Fruit fly (Drosophila melanogaster) whole organism, embryonic: ENCODE results near the gene Prp39.

Source experiments
- Antp ChIP-seq: fragments of 200-800 bp; sonication (Bioruptor generic); optimal IDR thresholded peaks from 3 replicates; lab custom pipeline; 2016; ENCODE audit warnings: missing biosample characterization, missing genetic modification characterization
- CG30431 ChIP-seq: fragments of 200-800 bp; sonication (Bioruptor generic); optimal IDR thresholded peaks from 2 replicates; lab custom pipeline; 2017; ENCODE audit warnings: missing biosample characterization, missing genetic modification characterization
- CG3847 ChIP-seq: fragments of 200-800 bp; sonication (Bioruptor generic); IDR thresholded peaks from 2 replicates; pipeline ENCODE4 v1.3.6; 2022; ENCODE audit warnings: missing biosample characterization, missing genetic modification characterization
- CG7745 ChIP-seq: fragments of 200-800 bp; sonication (Bioruptor generic); optimal IDR thresholded peaks from 2 replicates; lab custom pipeline; 2018; ENCODE audit warnings: missing biosample characterization, mild to moderate bottlenecking, missing genetic modification characterization, moderate library complexity
- Optix ChIP-seq: fragments of 200-800 bp; sonication (Bioruptor generic); IDR thresholded peaks from 3 replicates; pipeline ENCODE4 v1.3.6; 2022; ENCODE audit warnings: missing biosample characterization, missing genetic modification characterization
- abd-A ChIP-seq: fragments of 200-800 bp; sonication (Bioruptor generic); optimal IDR thresholded peaks from 3 replicates; lab custom pipeline; 2019; ENCODE audit warnings: missing biosample characterization, mild to moderate bottlenecking, missing genetic modification characterization, moderate library complexity
- danr ChIP-seq: fragments of 200-800 bp; sonication (Bioruptor generic); IDR thresholded peaks from 2 replicates; pipeline ENCODE4 v1.3.6; 2022; ENCODE audit warnings: missing biosample characterization, missing genetic modification characterization
- ftz-f1 ChIP-seq: fragments of 200-800 bp; sonication (Bioruptor generic); optimal IDR thresholded peaks from 2 replicates; lab custom pipeline; 2016; ENCODE audit warnings: missing biosample characterization, missing genetic modification characterization
- h ChIP-seq: fragments of >200 bp; optimal IDR thresholded peaks from 2 replicates; lab custom pipeline; 2017
- insv ChIP-seq, 2 experiments: fragments of 200-800 bp; sonication (Bioruptor generic); optimal IDR thresholded peaks; 3 replicates each; lab custom pipeline; 2016 to 2018; ENCODE audit warnings: missing biosample characterization in 2 of 2, missing genetic modification characterization in 2 of 2
- lov ChIP-seq, 2 experiments: fragments of 200-800 bp in 1 of 2; fragments of >200 bp in 1 of 2; sonication (Bioruptor generic) in 1 of 2; IDR thresholded peaks in 1 of 2; optimal IDR thresholded peaks in 1 of 2; 2 replicates in 1 of 2; 3 replicates in 1 of 2; pipeline versions ENCODE4 v1.3.6 to Lab custom; 2017 to 2022; ENCODE audit warnings: missing biosample characterization in 1 of 2, missing genetic modification characterization in 1 of 2

DNA sequence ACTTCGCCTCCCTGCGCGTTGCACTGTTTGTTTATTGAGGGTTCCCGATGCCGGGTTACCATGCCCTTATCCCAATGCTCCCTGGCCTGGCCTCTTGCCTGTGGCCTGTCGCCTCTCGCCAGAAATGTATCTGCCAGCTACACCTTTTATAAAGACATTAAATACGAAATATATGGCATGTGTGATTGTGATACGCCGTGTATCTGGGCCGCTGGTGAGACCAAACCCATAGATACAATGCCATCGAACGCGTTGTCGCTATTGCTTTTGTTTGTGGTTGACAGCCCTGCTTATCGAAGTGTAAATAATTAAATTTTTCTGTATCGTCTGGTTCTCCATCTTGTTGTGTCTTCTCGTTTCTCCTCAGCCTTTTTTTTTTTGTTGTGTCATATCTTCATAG is 48.7 kb downstream of the Prp39 start:
- TF ChIP-seq CG30431 (GFP tag; lab: Kevin White, UChicago) (no peak), h (lab: Kevin White, UChicago) (no peak), danr (GFP tag; lab: Robert Waterston, UW) (no peak), ftz-f1 (GFP tag; lab: Kevin White, UChicago) (no peak), insv (GFP tag; optimal IDR thresholded peaks at IDR 0.05; lab: Kevin White, UChicago) (no peak), CG3847 (no peak), abd-A (tag; lab: Kevin White, UChicago) (peak; percentile 28), lov (optimal IDR thresholded peaks at IDR 0.05; lab: Kevin White, UChicago) (no peak), lov (GFP tag; IDR thresholded peaks at IDR 0.05; lab: Robert Waterston, UW) (no peak), Optix (GFP tag; lab: Robert Waterston, UW) (no peak), CG7745 (tag; lab: Kevin White, UChicago) (peak; percentile 70), Antp (GFP tag; lab: Kevin White, UChicago) (no peak)
